Fruit fly (Drosophila melanogaster): ENCODE measurements around the gene lectin-29Ca.

- TF ChIP-seq CG32006 (GFP tag; optimal IDR thresholded peaks at IDR 0.05): no peak
- TF ChIP-seq CG9139 (GFP tag; optimal IDR thresholded peaks at IDR 0.05): no peak
- TF ChIP-seq CG11902 (GFP tag; optimal IDR thresholded peaks at IDR 0.05): no peak
- no peak for TF ChIP-seq CG11294 (GFP tag; IDR thresholded peaks at IDR 0.05)
- TF ChIP-seq Sox15 (GFP tag; optimal IDR thresholded peaks at IDR 0.05): no peak
- no peak for TF ChIP-seq CG3032 (tag; optimal IDR thresholded peaks at IDR 0.05)
- TF ChIP-seq CG15336 (GFP tag; IDR thresholded peaks at IDR 0.05): no peak
- TF ChIP-seq ss (GFP tag; optimal IDR thresholded peaks at IDR 0.05): no peak
- no peak for TF ChIP-seq spab (GFP tag; optimal IDR thresholded peaks at IDR 0.05)
- TF ChIP-seq Blimp-1 (GFP tag; optimal IDR thresholded peaks at IDR 0.05): no peak
- TF ChIP-seq fd59A (GFP tag; optimal IDR thresholded peaks at IDR 0.05): no peak
- no peak for TF ChIP-seq esn (GFP tag; optimal IDR thresholded peaks at IDR 0.05)
- no peak for TF ChIP-seq Ets21C (GFP tag; optimal IDR thresholded peaks at IDR 0.05)
Measured at dm6 chr2L:8438052-8438451, 44.0 kb upstream of the lectin-29Ca start, which contains the start of gene mus201.

Measured in whole organism, prepupa.